Fruit fly (Drosophila melanogaster) whole organism, embryonic: ENCODE data around the gene Sdic1.
A peak's percentile ranks its signal among the peaks of the same experiment; 100 is the strongest.

ENCODE experiments used
- Aef1 ChIP-seq: fragments of 200-800 bp; sonication (Bioruptor generic); IDR thresholded peaks from 3 replicates; pipeline ENCODE4 v1.3.6; 2022; ENCODE audit warnings: missing biosample characterization, missing genetic modification characterization
- CG10147 ChIP-seq: fragments of 200-800 bp; sonication (Bioruptor generic); optimal IDR thresholded peaks from 2 replicates; lab custom pipeline; 2019; ENCODE audit warnings: missing biosample characterization, mild to moderate bottlenecking, missing genetic modification characterization, moderate library complexity
- CG1024 ChIP-seq: fragments of 200-800 bp; sonication (Bioruptor generic); IDR thresholded peaks from 2 replicates; pipeline ENCODE4 v1.3.6; 2022; ENCODE audit warnings: missing biosample characterization, missing genetic modification characterization
- CG10366 ChIP-seq: fragments of 200-800 bp; sonication (Bioruptor generic); IDR thresholded peaks from 2 replicates; pipeline ENCODE4 v1.3.6; 2022; ENCODE audit warnings: missing biosample characterization, missing genetic modification characterization
- CG10431 ChIP-seq: fragments of 200-800 bp; sonication (Bioruptor generic); optimal IDR thresholded peaks from 3 replicates; lab custom pipeline; 2018; ENCODE audit warnings: missing biosample characterization, mild to moderate bottlenecking, missing genetic modification characterization
- CG10565 ChIP-seq: fragments of 200-800 bp; sonication (Bioruptor generic); optimal IDR thresholded peaks from 3 replicates; lab custom pipeline; 2016; ENCODE audit warnings: missing biosample characterization, mild to moderate bottlenecking, missing genetic modification characterization
- CG11456 ChIP-seq: fragments of 200-800 bp; sonication (Bioruptor generic); IDR thresholded peaks from 3 replicates; pipeline ENCODE4 v1.3.6; 2022; ENCODE audit warnings: missing biosample characterization, missing genetic modification characterization
- CG1233 ChIP-seq: fragments of 200-800 bp; sonication (Bioruptor generic); optimal IDR thresholded peaks from 4 replicates; lab custom pipeline; 2018; ENCODE audit warnings: missing biosample characterization, mild to moderate bottlenecking, missing genetic modification characterization
- CG13894 ChIP-seq: fragments of 200-800 bp; sonication (Bioruptor generic); optimal IDR thresholded peaks from 3 replicates; lab custom pipeline; 2018; ENCODE audit warnings: missing biosample characterization, mild to moderate bottlenecking, missing genetic modification characterization, moderate library complexity
- CG2202 ChIP-seq: fragments of 200-800 bp; sonication (Bioruptor generic); optimal IDR thresholded peaks from 2 replicates; lab custom pipeline; 2018; ENCODE audit warnings: missing biosample characterization, mild to moderate bottlenecking, missing genetic modification characterization
- CG2712 ChIP-seq: fragments of 200-800 bp; optimal IDR thresholded peaks from 3 replicates; lab custom pipeline; 2019; ENCODE audit warnings: missing biosample characterization, mild to moderate bottlenecking, missing genetic modification characterization, moderate library complexity
- CG31388 ChIP-seq: fragments of 200-800 bp; sonication (Bioruptor generic); optimal IDR thresholded peaks from 2 replicates; lab custom pipeline; 2016; ENCODE audit warnings: missing biosample characterization, missing genetic modification characterization
- CG4404 ChIP-seq: fragments of 200-800 bp; sonication (Bioruptor generic); IDR thresholded peaks from 2 replicates; pipeline ENCODE4 v1.3.6; 2022; ENCODE audit warnings: missing biosample characterization, missing genetic modification characterization
- CG5245 ChIP-seq: fragments of 200-800 bp; sonication (Bioruptor generic); optimal IDR thresholded peaks from 3 replicates; lab custom pipeline; 2016; ENCODE audit warnings: missing biosample characterization, missing genetic modification characterization
- CG6765 ChIP-seq: fragments of 200-800 bp; sonication (Bioruptor generic); optimal IDR thresholded peaks from 3 replicates; lab custom pipeline; 2017; ENCODE audit warnings: missing biosample characterization, mild to moderate bottlenecking, missing genetic modification characterization
- CG7271 ChIP-seq: fragments of 200-800 bp; sonication (Bioruptor generic); optimal IDR thresholded peaks from 2 replicates; lab custom pipeline; 2018; ENCODE audit warnings: missing biosample characterization, mild to moderate bottlenecking, missing genetic modification characterization, moderate library complexity
- CG7357 ChIP-seq: fragments of 200-800 bp; sonication (Bioruptor generic); IDR thresholded peaks from 3 replicates; pipeline ENCODE4 v1.3.6; 2022; ENCODE audit warnings: missing biosample characterization, missing genetic modification characterization
- CG8765 ChIP-seq: fragments of 200-800 bp; sonication (Bioruptor generic); IDR thresholded peaks from 2 replicates; pipeline ENCODE4 v1.3.6; 2022; ENCODE audit warnings: missing biosample characterization, missing genetic modification characterization
- Camta ChIP-seq: fragments of 200-800 bp; sonication (Bioruptor generic); optimal IDR thresholded peaks from 2 replicates; lab custom pipeline; 2016; ENCODE audit warnings: missing biosample characterization, missing genetic modification characterization
- CrebB ChIP-seq: fragments of 200-800 bp; sonication (Bioruptor generic); optimal IDR thresholded peaks from 3 replicates; lab custom pipeline; 2018; ENCODE audit warnings: missing biosample characterization, mild to moderate bottlenecking, missing genetic modification characterization
- E2f2 ChIP-seq: fragments of 200-800 bp; sonication (Bioruptor generic); IDR thresholded peaks from 2 replicates; pipeline ENCODE4 v1.3.6; 2022; ENCODE audit warnings: missing biosample characterization, missing genetic modification characterization
- HLH3B ChIP-seq: fragments of 200-800 bp; sonication (Bioruptor generic); IDR thresholded peaks from 2 replicates; pipeline ENCODE4 v1.3.6; 2022; ENCODE audit warnings: missing biosample characterization, missing genetic modification characterization
- Lpt ChIP-seq: fragments of >200 bp; optimal IDR thresholded peaks from 2 replicates; lab custom pipeline; 2018; ENCODE audit warnings: missing biosample characterization, missing genetic modification characterization
- Mes4 ChIP-seq: fragments of 200-800 bp; sonication (Bioruptor generic); optimal IDR thresholded peaks from 2 replicates; lab custom pipeline; 2016; ENCODE audit warnings: missing biosample characterization, missing genetic modification characterization
- Neu2 ChIP-seq: fragments of 200-800 bp; sonication (Bioruptor generic); optimal IDR thresholded peaks from 3 replicates; lab custom pipeline; 2016; ENCODE audit warnings: missing biosample characterization, missing genetic modification characterization, borderline replicate concordance
- Oli ChIP-seq: fragments of 200-800 bp; sonication (Bioruptor generic); optimal IDR thresholded peaks from 2 replicates; lab custom pipeline; 2018; ENCODE audit warnings: missing biosample characterization, mild to moderate bottlenecking, missing genetic modification characterization, moderate library complexity
- Sry-β ChIP-seq: fragments of 200-800 bp; sonication (Bioruptor generic); optimal IDR thresholded peaks from 2 replicates; lab custom pipeline; 2018; ENCODE audit warnings: missing biosample characterization, mild to moderate bottlenecking, missing genetic modification characterization, moderate library complexity
- ap ChIP-seq: fragments of 200-800 bp; sonication (Bioruptor generic); IDR thresholded peaks from 2 replicates; pipeline ENCODE4 v1.3.6; 2022; ENCODE audit warnings: missing biosample characterization, missing genetic modification characterization
- br ChIP-seq: fragments of >200 bp; optimal IDR thresholded peaks from 2 replicates; lab custom pipeline; 2017
- corto ChIP-seq: fragments of 200-800 bp; sonication (Bioruptor generic); optimal IDR thresholded peaks from 2 replicates; lab custom pipeline; 2016; ENCODE audit warnings: missing biosample characterization, mild to moderate bottlenecking, missing genetic modification characterization, moderate library complexity
- dati ChIP-seq: fragments of 200-800 bp; sonication (Bioruptor generic); IDR thresholded peaks from 2 replicates; pipeline ENCODE4 v1.3.6; 2022; ENCODE audit warnings: missing biosample characterization, missing genetic modification characterization
- dimm ChIP-seq: fragments of 200-800 bp; sonication (Bioruptor generic); IDR thresholded peaks from 2 replicates; pipeline ENCODE4 v1.3.6; 2022; ENCODE audit warnings: missing biosample characterization, missing genetic modification characterization
- ems ChIP-seq: fragments of 200-800 bp; sonication (Bioruptor generic); optimal IDR thresholded peaks from 3 replicates; lab custom pipeline; 2016; ENCODE audit warnings: missing biosample characterization, missing genetic modification characterization
- gt ChIP-seq: fragments of 200-800 bp; sonication (Bioruptor generic); IDR thresholded peaks from 2 replicates; pipeline ENCODE4 v1.3.6; 2022; ENCODE audit warnings: missing biosample characterization, missing genetic modification characterization
- her ChIP-seq: fragments of 200-800 bp; sonication (Bioruptor generic); optimal IDR thresholded peaks from 2 replicates; lab custom pipeline; 2016; ENCODE audit warnings: missing biosample characterization, missing genetic modification characterization
- inv ChIP-seq: fragments of 200-800 bp; sonication (Bioruptor generic); IDR thresholded peaks from 2 replicates; pipeline ENCODE4 v1.3.6; 2022; ENCODE audit warnings: missing biosample characterization, missing genetic modification characterization; ENCODE audit not compliant: partially characterized antibody
- kni ChIP-seq: fragments of 200-800 bp; sonication (Bioruptor generic); optimal IDR thresholded peaks from 3 replicates; lab custom pipeline; 2017; ENCODE audit warnings: mild to moderate bottlenecking, missing biosample characterization, missing genetic modification reagents, missing genetic modification characterization
- lbe ChIP-seq: fragments of 200-800 bp; sonication (Bioruptor generic); optimal IDR thresholded peaks from 2 replicates; lab custom pipeline; 2016; ENCODE audit warnings: missing biosample characterization, mild to moderate bottlenecking, missing genetic modification characterization
- nerfin-2 ChIP-seq: fragments of 200-800 bp; sonication (Bioruptor generic); IDR thresholded peaks from 2 replicates; pipeline ENCODE4 v1.3.6; 2022; ENCODE audit warnings: missing biosample characterization, missing genetic modification characterization; ENCODE audit not compliant: partially characterized antibody
- nmo ChIP-seq: fragments of 200-800 bp; sonication (Bioruptor generic); optimal IDR thresholded peaks from 2 replicates; lab custom pipeline; 2018; ENCODE audit warnings: missing biosample characterization, mild to moderate bottlenecking, missing genetic modification characterization, moderate library complexity
- nom ChIP-seq: fragments of 200-800 bp; sonication (Bioruptor generic); optimal IDR thresholded peaks from 2 replicates; lab custom pipeline; 2017; ENCODE audit warnings: missing biosample characterization, missing genetic modification characterization, mild to moderate bottlenecking, moderate library complexity, missing genetic modification reagents
- pzg ChIP-seq: fragments of 200-800 bp; sonication (Bioruptor generic); optimal IDR thresholded peaks from 3 replicates; lab custom pipeline; 2018; ENCODE audit warnings: missing biosample characterization, mild to moderate bottlenecking, missing genetic modification characterization, moderate library complexity
- ro ChIP-seq: fragments of 200-800 bp; sonication (Bioruptor generic); IDR thresholded peaks from 2 replicates; pipeline ENCODE4 v1.3.6; 2022; ENCODE audit warnings: missing biosample characterization, missing genetic modification characterization
- salm ChIP-seq: fragments of 200-800 bp; sonication (Bioruptor generic); optimal IDR thresholded peaks from 2 replicates; lab custom pipeline; 2018; ENCODE audit warnings: missing biosample characterization, mild to moderate bottlenecking, missing genetic modification characterization
- sens ChIP-seq: fragments of 200-800 bp; sonication (Bioruptor generic); peaks from one replicate; lab custom pipeline; 2016; ENCODE audit warnings: missing biosample characterization, missing genetic modification characterization
- seq ChIP-seq: fragments of 200-800 bp; sonication (Bioruptor generic); IDR thresholded peaks from 2 replicates; pipeline ENCODE4 v1.3.6; 2022; ENCODE audit warnings: missing biosample characterization, missing genetic modification characterization
- shn ChIP-seq: fragments of 200-800 bp; sonication (Bioruptor generic); optimal IDR thresholded peaks from 3 replicates; lab custom pipeline; 2016; ENCODE audit warnings: missing biosample characterization, missing genetic modification characterization
- stwl ChIP-seq: fragments of 200-800 bp; sonication (Bioruptor generic); optimal IDR thresholded peaks from 3 replicates; lab custom pipeline; 2018; ENCODE audit warnings: missing biosample characterization, mild to moderate bottlenecking, missing genetic modification characterization, moderate library complexity
- tgo ChIP-seq: fragments of 200-800 bp; sonication (Bioruptor generic); IDR thresholded peaks from 3 replicates; pipeline ENCODE4 v1.3.6; 2022; ENCODE audit warnings: missing biosample characterization, missing genetic modification characterization
- unc-4 ChIP-seq: fragments of 200-800 bp; sonication (Bioruptor generic); IDR thresholded peaks from 2 replicates; pipeline ENCODE4 v1.3.6; 2022; ENCODE audit warnings: missing biosample characterization, missing genetic modification characterization; ENCODE audit not compliant: partially characterized antibody
- unpg ChIP-seq: fragments of 200-800 bp; sonication (Bioruptor generic); optimal IDR thresholded peaks from 3 replicates; lab custom pipeline; 2018; ENCODE audit warnings: missing biosample characterization, mild to moderate bottlenecking, missing genetic modification characterization, moderate library complexity

The Sdic1 gene

DNA sequence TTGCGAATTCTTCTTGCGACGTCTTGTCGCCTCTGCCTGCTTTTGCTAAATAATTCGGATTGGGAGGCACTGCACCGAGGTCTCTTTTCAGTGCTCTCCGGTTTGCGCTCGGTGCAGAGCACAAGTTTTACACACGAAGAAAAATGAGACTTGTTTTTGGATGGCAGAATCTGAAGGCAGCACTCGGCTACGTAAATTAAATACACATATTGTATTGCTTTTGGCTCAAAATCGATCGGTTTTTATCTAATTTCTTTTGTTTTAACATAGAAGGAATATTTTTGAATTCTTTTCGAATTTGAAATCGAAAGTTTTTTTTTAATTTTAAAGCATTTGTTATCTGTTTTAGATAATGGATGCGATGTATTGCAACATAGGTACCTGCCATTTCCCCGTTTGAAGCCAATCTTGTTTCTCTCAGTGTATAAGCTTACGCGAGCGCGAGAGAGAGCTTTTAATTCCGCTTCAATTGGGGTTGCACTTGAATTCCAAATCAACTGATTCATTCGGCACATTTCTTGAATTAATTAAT, 4.9 kb downstream of the Sdic1 start, which contains the start of gene AnxB10 (continued):
- no peak for TF ChIP-seq inv (GFP tag; lab: Robert Waterston, UW)
- peak; percentile 82 for TF ChIP-seq lbe (GFP tag; lab: Kevin White, UChicago)
- peak; percentile 29 for TF ChIP-seq unpg (GFP tag; lab: Kevin White, UChicago)
- peak; percentile 67 for TF ChIP-seq nmo (GFP tag; lab: Kevin White, UChicago)
- peak; percentile 5 for TF ChIP-seq salm (tag; lab: Kevin White, UChicago)
- TF ChIP-seq Oli (tag; lab: Kevin White, UChicago), result peak; percentile 69
- no peak for TF ChIP-seq shn
- peak; percentile 93 for TF ChIP-seq sens (GFP tag; lab: Kevin White, UChicago)
- no peak for TF ChIP-seq ro
- TF ChIP-seq pzg (GFP tag; lab: Kevin White, UChicago), result no peak
- no peak for TF ChIP-seq CG2202 (tag; lab: Kevin White, UChicago)
- peak; percentile 86 for TF ChIP-seq nom (GFP tag; lab: Kevin White, UChicago)
- TF ChIP-seq her (GFP tag; lab: Kevin White, UChicago), result no peak
- peak; percentile 6 for TF ChIP-seq CG13894 (tag; lab: Kevin White, UChicago)
- peak; percentile 74 for TF ChIP-seq CG10147 (GFP tag; lab: Kevin White, UChicago)
- TF ChIP-seq dimm, result no peak
- 0 out of 2 replicates have a peak, but pooled peaks have one; percentile 28 for TF ChIP-seq CG4404 (GFP tag; lab: Robert Waterston, UW)
- no peak for TF ChIP-seq stwl (tag; lab: Kevin White, UChicago)
- TF ChIP-seq Sry-β (GFP tag; lab: Kevin White, UChicago), result no peak
- peak; percentile 33 for TF ChIP-seq CG6765
- peak; percentile 12; the same call in 1 of the 2 replicates for TF ChIP-seq CG10366 (GFP tag; lab: Robert Waterston, UW)
- TF ChIP-seq nerfin-2 (GFP tag; lab: Robert Waterston, UW), result no peak
- peak; percentile 56; the same call in 1 of the 2 replicates for TF ChIP-seq HLH3B (GFP tag; lab: Robert Waterston, UW)
- TF ChIP-seq Aef1 (GFP tag; lab: Robert Waterston, UW), result peak; percentile 47; the same call in 2 of the 3 replicates
- TF ChIP-seq seq, result 0 out of 2 replicates have a peak, but pooled peaks have one; percentile 48
- peak; percentile 24 for TF ChIP-seq Camta (GFP tag; lab: Kevin White, UChicago)
- peak; percentile 26 for TF ChIP-seq CG5245 (GFP tag; lab: Kevin White, UChicago)
- no peak for TF ChIP-seq gt (GFP tag; lab: Robert Waterston, UW)
- TF ChIP-seq br (lab: Kevin White, UChicago), result no peak
- no peak for TF ChIP-seq CG7271
- TF ChIP-seq Mes4, result peak; percentile 37
- 0 out of 2 replicates have a peak, but pooled peaks have one; percentile 23 for TF ChIP-seq E2f2 (GFP tag; lab: Robert Waterston, UW)
- TF ChIP-seq unc-4 (GFP tag; lab: Robert Waterston, UW), result no peak
- peak; percentile 47 for TF ChIP-seq ems (GFP tag; lab: Kevin White, UChicago)
- TF ChIP-seq CG10431 (GFP tag; lab: Kevin White, UChicago), result no peak
- TF ChIP-seq CG11456, result no peak
- no peak for TF ChIP-seq CG1024
- no peak for TF ChIP-seq dati (GFP tag; lab: Robert Waterston, UW)
- TF ChIP-seq CG8765 (GFP tag; lab: Robert Waterston, UW), result no peak
- TF ChIP-seq CG10565, result no peak
- TF ChIP-seq CG2712 (tag; lab: Kevin White, UChicago), result peak; percentile 61
- no peak for TF ChIP-seq Neu2
- no peak for TF ChIP-seq Lpt (GFP tag; lab: Kevin White, UChicago)
- TF ChIP-seq tgo (GFP tag; lab: Robert Waterston, UW), result peak; percentile 68
- TF ChIP-seq kni (GFP tag; lab: Kevin White, UChicago), result no peak
- TF ChIP-seq ap (GFP tag; lab: Robert Waterston, UW), result no peak
- peak; percentile 58 for TF ChIP-seq corto (GFP tag; lab: Kevin White, UChicago)
- no peak for TF ChIP-seq CG31388 (GFP tag; lab: Kevin White, UChicago)
- no peak for TF ChIP-seq CrebB (tag; lab: Kevin White, UChicago)
- peak; percentile 68; the same call in 2 of the 3 replicates for TF ChIP-seq CG7357 (GFP tag; lab: Robert Waterston, UW)
- peak; percentile 57 for TF ChIP-seq CG1233 (GFP tag; lab: Kevin White, UChicago)
